Fruit fly (Drosophila melanogaster) whole organism, prepupa: ENCODE results near the gene Stt3B.
A peak's percentile ranks its signal among the peaks of the same experiment; 100 is the strongest.

ENCODE experiments used
- Blimp-1 ChIP-seq: fragments of 200-800 bp; sonication (Bioruptor generic); optimal IDR thresholded peaks from 3 replicates; lab custom pipeline; 2017; ENCODE audit warnings: missing biosample characterization, missing genetic modification characterization, mild to moderate bottlenecking, moderate library complexity, missing genetic modification reagents
- CG10669 ChIP-seq: fragments of 200-800 bp; sonication (Bioruptor generic); optimal IDR thresholded peaks from 3 replicates; lab custom pipeline; 2018; ENCODE audit warnings: missing biosample characterization, mild to moderate bottlenecking, missing genetic modification characterization, moderate library complexity
- CG11762 ChIP-seq: fragments of 200-800 bp; sonication (Bioruptor generic); optimal IDR thresholded peaks from 3 replicates; lab custom pipeline; 2016; ENCODE audit warnings: missing biosample characterization, missing genetic modification characterization; ENCODE audit not compliant: insufficient read depth
- CG1621 ChIP-seq: fragments of 200-800 bp; sonication (Bioruptor generic); optimal IDR thresholded peaks from 3 replicates; lab custom pipeline; 2018; ENCODE audit warnings: missing biosample characterization, mild to moderate bottlenecking, missing genetic modification characterization
- CG16779 ChIP-seq: fragments of 200-800 bp; sonication (Bioruptor generic); optimal IDR thresholded peaks from 3 replicates; lab custom pipeline; 2017; ENCODE audit warnings: missing biosample characterization, mild to moderate bottlenecking, missing genetic modification characterization
- CG3032 ChIP-seq: fragments of 200-800 bp; optimal IDR thresholded peaks from 2 replicates; lab custom pipeline; 2019; ENCODE audit warnings: missing biosample characterization, mild to moderate bottlenecking, missing genetic modification characterization, moderate library complexity
- CG31627 ChIP-seq: fragments of 200-800 bp; sonication (Bioruptor generic); optimal IDR thresholded peaks from 3 replicates; lab custom pipeline; 2016; ENCODE audit warnings: missing biosample characterization, missing genetic modification characterization
- CG32006 ChIP-seq: fragments of 200-800 bp; sonication (Bioruptor generic); optimal IDR thresholded peaks from 3 replicates; lab custom pipeline; 2017; ENCODE audit warnings: missing biosample characterization, mild to moderate bottlenecking, missing genetic modification characterization
- CG34406 ChIP-seq: fragments of 200-800 bp; sonication (Bioruptor generic); optimal IDR thresholded peaks from 3 replicates; lab custom pipeline; 2016; ENCODE audit warnings: missing biosample characterization, missing genetic modification characterization
- CG3919 ChIP-seq: fragments of 200-800 bp; sonication (Bioruptor generic); optimal IDR thresholded peaks from 3 replicates; lab custom pipeline; 2016; ENCODE audit warnings: missing biosample characterization, missing genetic modification characterization
- CG4318 ChIP-seq: fragments of 200-800 bp; sonication (Bioruptor generic); optimal IDR thresholded peaks from 3 replicates; lab custom pipeline; 2017; ENCODE audit warnings: missing biosample characterization, mild to moderate bottlenecking, missing genetic modification characterization
- CG6792 ChIP-seq: fragments of 200-800 bp; sonication (Bioruptor generic); optimal IDR thresholded peaks from 3 replicates; lab custom pipeline; 2016; ENCODE audit warnings: missing biosample characterization, missing genetic modification characterization
- CG6854 ChIP-seq: fragments of 200-800 bp; sonication (Bioruptor generic); optimal IDR thresholded peaks from 2 replicates; lab custom pipeline; 2017; ENCODE audit warnings: missing biosample characterization, mild to moderate bottlenecking, missing genetic modification characterization
- CG7368 ChIP-seq: fragments of 200-800 bp; sonication (Bioruptor generic); optimal IDR thresholded peaks from 3 replicates; lab custom pipeline; 2016; ENCODE audit warnings: missing biosample characterization, missing genetic modification characterization
- CG8319 ChIP-seq: fragments of 200-800 bp; sonication (Bioruptor generic); optimal IDR thresholded peaks from 3 replicates; lab custom pipeline; 2016; ENCODE audit warnings: missing biosample characterization, missing genetic modification characterization
- CG8632 ChIP-seq: fragments of 200-800 bp; sonication (Bioruptor generic); optimal IDR thresholded peaks from 3 replicates; lab custom pipeline; 2016; ENCODE audit warnings: missing biosample characterization, missing genetic modification characterization
- Eip75B ChIP-seq: fragments of 200-800 bp; sonication (Bioruptor generic); optimal IDR thresholded peaks from 3 replicates; lab custom pipeline; 2016; ENCODE audit warnings: missing biosample characterization, missing genetic modification characterization
- Eip78C ChIP-seq: fragments of 200-800 bp; sonication (Bioruptor generic); peaks from one replicate; lab custom pipeline; 2016; ENCODE audit warnings: missing biosample characterization, missing genetic modification characterization
- Eip93F ChIP-seq: fragments of 200-800 bp; sonication (Bioruptor generic); optimal IDR thresholded peaks from 2 replicates; lab custom pipeline; 2016; ENCODE audit warnings: missing biosample characterization, mild to moderate bottlenecking, missing genetic modification characterization
- Ets21C ChIP-seq: fragments of 200-800 bp; sonication (Bioruptor generic); optimal IDR thresholded peaks from 3 replicates; lab custom pipeline; 2016; ENCODE audit warnings: missing biosample characterization, missing genetic modification characterization
- Hr38 ChIP-seq: sonication (Bioruptor generic); optimal IDR thresholded peaks from 2 replicates; lab custom pipeline; 2016; ENCODE audit warnings: missing biosample characterization, missing genetic modification characterization
- Hr39 ChIP-seq: fragments of 200-800 bp; sonication (Bioruptor generic); optimal IDR thresholded peaks from 2 replicates; lab custom pipeline; 2016; ENCODE audit warnings: missing biosample characterization, missing genetic modification characterization
- Hr4 ChIP-seq: fragments of 200-800 bp; sonication (Bioruptor generic); optimal IDR thresholded peaks from 3 replicates; lab custom pipeline; 2016; ENCODE audit warnings: missing biosample characterization, missing genetic modification characterization
- OdsH ChIP-seq: fragments of 200-800 bp; sonication (Bioruptor generic); optimal IDR thresholded peaks from 3 replicates; lab custom pipeline; 2016; ENCODE audit warnings: missing biosample characterization, missing genetic modification characterization
- Smox ChIP-seq: fragments of 200-800 bp; sonication (Bioruptor generic); optimal IDR thresholded peaks from 3 replicates; lab custom pipeline; 2016; ENCODE audit warnings: missing biosample characterization, missing genetic modification characterization
- Sox102F ChIP-seq: fragments of 200-800 bp; sonication (Bioruptor generic); optimal IDR thresholded peaks from 2 replicates; lab custom pipeline; 2016; ENCODE audit warnings: missing biosample characterization, mild to moderate bottlenecking, missing genetic modification characterization
- Sox14 ChIP-seq: fragments of 200-800 bp; sonication (Bioruptor generic); optimal IDR thresholded peaks from 3 replicates; lab custom pipeline; 2016; ENCODE audit warnings: missing biosample characterization, missing genetic modification characterization
- Sox15 ChIP-seq: fragments of 200-800 bp; sonication (Bioruptor generic); optimal IDR thresholded peaks from 3 replicates; lab custom pipeline; 2016; ENCODE audit warnings: missing biosample characterization, missing genetic modification characterization
- achi ChIP-seq: fragments of 200-800 bp; sonication (Bioruptor generic); optimal IDR thresholded peaks from 3 replicates; lab custom pipeline; 2016; ENCODE audit warnings: missing biosample characterization, missing genetic modification characterization
- acj6 ChIP-seq: fragments of 200-800 bp; sonication (Bioruptor generic); optimal IDR thresholded peaks from 3 replicates; lab custom pipeline; 2016; ENCODE audit warnings: missing biosample characterization, missing genetic modification characterization
- cyc ChIP-seq: fragments of 200-800 bp; sonication (Bioruptor generic); optimal IDR thresholded peaks from 3 replicates; lab custom pipeline; 2016; ENCODE audit warnings: missing biosample characterization, missing genetic modification characterization
- dac ChIP-seq: fragments of 200-800 bp; sonication (Bioruptor generic); optimal IDR thresholded peaks from 2 replicates; lab custom pipeline; 2017; ENCODE audit warnings: missing biosample characterization, mild to moderate bottlenecking, missing genetic modification characterization
- esn ChIP-seq: fragments of 200-800 bp; sonication (Bioruptor generic); optimal IDR thresholded peaks from 2 replicates; lab custom pipeline; 2016; ENCODE audit warnings: missing biosample characterization, mild to moderate bottlenecking, missing genetic modification characterization, moderate library complexity
- fd59A ChIP-seq: fragments of 200-800 bp; sonication (Bioruptor generic); optimal IDR thresholded peaks from 2 replicates; lab custom pipeline; 2017; ENCODE audit warnings: missing biosample characterization, mild to moderate bottlenecking, missing genetic modification characterization, missing genetic modification reagents
- fd85E ChIP-seq: fragments of 200-800 bp; sonication (Bioruptor generic); optimal IDR thresholded peaks from 3 replicates; lab custom pipeline; 2016; ENCODE audit warnings: missing biosample characterization, missing genetic modification characterization
- fkh ChIP-seq: fragments of 200-800 bp; sonication (Bioruptor generic); optimal IDR thresholded peaks from 3 replicates; lab custom pipeline; 2017; ENCODE audit warnings: missing biosample characterization, mild to moderate bottlenecking, missing genetic modification characterization, moderate library complexity
- lz ChIP-seq: fragments of 200-800 bp; sonication (Bioruptor generic); optimal IDR thresholded peaks from 3 replicates; lab custom pipeline; 2016; ENCODE audit warnings: missing biosample characterization, missing genetic modification characterization
- net ChIP-seq: fragments of 200-800 bp; sonication (Bioruptor generic); optimal IDR thresholded peaks from 3 replicates; lab custom pipeline; 2016; ENCODE audit warnings: missing biosample characterization, missing genetic modification characterization
- pdm3 ChIP-seq: fragments of 200-800 bp; sonication (Bioruptor generic); optimal IDR thresholded peaks from 3 replicates; lab custom pipeline; 2016; ENCODE audit warnings: missing biosample characterization, missing genetic modification characterization
- salr ChIP-seq, 2 experiments: fragments of 200-800 bp; sonication (Bioruptor generic); optimal IDR thresholded peaks; 3 replicates each; lab custom pipeline; 2016 to 2018; ENCODE audit warnings: missing biosample characterization in 2 of 2, missing genetic modification characterization in 2 of 2, mild to moderate bottlenecking in 1 of 2
- spab ChIP-seq: fragments of 200-800 bp; sonication (Bioruptor generic); optimal IDR thresholded peaks from 2 replicates; lab custom pipeline; 2017; ENCODE audit warnings: missing biosample characterization, mild to moderate bottlenecking, missing genetic modification characterization, missing genetic modification reagents
- svp ChIP-seq: fragments of 200-800 bp; sonication (Bioruptor generic); peaks from one replicate; lab custom pipeline; 2016; ENCODE audit warnings: missing biosample characterization, missing genetic modification characterization
- topi ChIP-seq: fragments of 200-800 bp; sonication (Bioruptor generic); optimal IDR thresholded peaks from 3 replicates; lab custom pipeline; 2016; ENCODE audit warnings: missing biosample characterization, missing genetic modification characterization
- vri ChIP-seq: fragments of 200-800 bp; sonication (Bioruptor generic); optimal IDR thresholded peaks from 3 replicates; lab custom pipeline; 2016; ENCODE audit warnings: missing biosample characterization, mild to moderate bottlenecking, missing genetic modification characterization

Gene Stt3B

DNA sequence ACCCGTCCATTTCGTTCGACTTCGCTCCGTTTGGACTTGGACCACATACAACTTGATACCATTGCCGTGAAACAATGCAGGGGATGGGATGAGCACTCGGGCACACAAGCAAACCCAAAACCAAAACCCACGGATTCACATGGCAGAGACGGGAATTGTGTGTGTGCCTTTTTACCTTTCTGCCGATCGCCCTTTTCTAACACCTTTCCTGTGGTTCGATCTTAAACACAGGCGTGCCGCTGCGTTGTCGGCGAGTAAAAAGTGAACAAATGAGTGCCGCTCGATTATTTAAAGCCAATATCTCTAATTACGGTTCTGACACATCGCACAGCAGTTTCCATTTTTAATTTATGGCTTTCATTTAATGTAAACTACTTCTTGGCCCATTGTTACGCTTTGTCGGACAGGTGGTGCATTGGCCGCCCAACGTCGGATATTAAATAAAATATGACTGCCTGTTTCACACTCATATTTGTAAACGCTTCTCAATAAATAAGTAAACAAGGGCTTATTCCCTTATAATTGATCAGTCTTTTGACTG, 7.9 kb upstream of the Stt3B start:
- TF ChIP-seq salr (GFP tag; optimal IDR thresholded peaks at IDR 0.05; lab: Kevin White, UChicago) (no peak), cyc (GFP tag; lab: Kevin White, UChicago) (no peak), Eip75B (no peak), CG11762 (GFP tag; lab: Kevin White, UChicago) (no peak), fkh (GFP tag; lab: Kevin White, UChicago) (no peak), CG7368 (GFP tag; lab: Kevin White, UChicago) (no peak), esn (GFP tag; lab: Kevin White, UChicago) (no peak), CG1621 (tag; lab: Kevin White, UChicago) (no peak), CG3919 (GFP tag; lab: Kevin White, UChicago) (no peak), Blimp-1 (GFP tag; lab: Kevin White, UChicago) (no peak), pdm3 (no peak), CG6792 (no peak), Hr4 (GFP tag; lab: Kevin White, UChicago) (no peak), Sox102F (no peak), lz (GFP tag; lab: Kevin White, UChicago) (no peak)
- TF ChIP-seq, all 60 proteins: peak for 0

dm6 chr3R:25074558-25074964, 5.1 kb upstream of the Stt3B start, which contains the start of the genes shams and CG11920:
shams (minus strand) TSS chr3R:25074607.
CG11920 (plus strand) TSS chr3R:25074877.
- TF ChIP-seq Eip75B (peak; percentile 34), CG8632 (no peak), CG10669 (GFP tag; lab: Kevin White, UChicago) (no peak), Hr39 (GFP tag; lab: Kevin White, UChicago) (no peak), CG31627 (GFP tag; lab: Kevin White, UChicago) (no peak), CG11762 (GFP tag; lab: Kevin White, UChicago) (no peak), Hr4 (GFP tag; lab: Kevin White, UChicago) (no peak), cyc (GFP tag; lab: Kevin White, UChicago) (no peak), CG8319 (no peak), Hr38 (no peak), Eip78C (GFP tag; lab: Kevin White, UChicago) (peak; percentile 82), Eip93F (GFP tag; lab: Kevin White, UChicago) (peak; percentile 53), Smox (GFP tag; lab: Kevin White, UChicago) (no peak), acj6 (GFP tag; lab: Kevin White, UChicago) (peak; percentile 3), Ets21C (no peak), fd85E (GFP tag; lab: Kevin White, UChicago) (no peak), fd59A (GFP tag; lab: Kevin White, UChicago) (no peak), CG32006 (GFP tag; lab: Kevin White, UChicago) (no peak), esn (GFP tag; lab: Kevin White, UChicago) (peak; percentile 47), OdsH (GFP tag; lab: Kevin White, UChicago) (peak; percentile 10), topi (GFP tag; lab: Kevin White, UChicago) (peak; percentile 11), CG3032 (tag; lab: Kevin White, UChicago) (peak; percentile 13), fkh (GFP tag; lab: Kevin White, UChicago) (peak; percentile 97), net (GFP tag; lab: Kevin White, UChicago) (no peak), Sox15 (no peak), CG34406 (GFP tag; lab: Kevin White, UChicago) (no peak), svp (GFP tag; lab: Kevin White, UChicago) (no peak), CG4318 (GFP tag; lab: Kevin White, UChicago) (no peak), Sox14 (GFP tag; lab: Kevin White, UChicago) (peak; percentile 27), dac (GFP tag; lab: Kevin White, UChicago) (no peak), Blimp-1 (GFP tag; lab: Kevin White, UChicago) (no peak), CG6854 (GFP tag; lab: Kevin White, UChicago) (no peak), CG3919 (GFP tag; lab: Kevin White, UChicago) (no peak), CG6792 (no peak), spab (GFP tag; lab: Kevin White, UChicago) (no peak), vri (GFP tag; lab: Kevin White, UChicago) (no peak), salr (GFP tag; optimal IDR thresholded peaks at IDR 0.05; lab: Kevin White, UChicago) (no peak), CG16779 (tag; lab: Kevin White, UChicago) (no peak), achi (GFP tag; lab: Kevin White, UChicago) (peak; percentile 1)
